Worm (Caenorhabditis elegans) whole organism, L4/young adult: ENCODE results near the gene F58B4.7.

Experiments used
- dao-5 ChIP-seq: sonication (generic microtip); optimal IDR thresholded peaks from 2 replicates; lab custom pipeline; 2016; ENCODE audit warnings: missing genotype, missing genetic modification characterization, moderate library complexity, missing compliant biosample characterization
- him-1 ChIP-seq: sonication (generic microtip); optimal IDR thresholded peaks from 2 replicates; lab custom pipeline; 2016; ENCODE audit warnings: missing genotype, missing genetic modification reagents, missing genetic modification characterization, missing compliant biosample characterization

DNA sequence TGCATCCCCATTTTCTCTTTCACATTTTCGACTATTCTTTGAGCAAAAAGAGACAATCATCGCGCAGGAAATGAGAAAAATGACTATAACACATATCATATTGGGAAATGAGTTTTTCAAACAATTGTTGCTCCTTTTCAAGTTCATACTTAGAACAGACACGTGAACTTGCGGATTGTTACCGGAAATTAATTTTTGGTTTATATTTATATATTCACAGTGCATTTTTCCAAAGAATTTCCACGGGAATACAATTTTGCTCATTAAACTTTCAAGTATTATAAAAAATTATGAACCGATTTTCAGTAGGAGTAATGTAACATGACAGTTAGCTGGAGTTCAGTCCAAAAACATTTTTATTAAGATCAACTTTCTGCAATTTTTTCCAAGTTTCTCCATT, at the start of gene F58B4.7:
- TF ChIP-seq him-1 (tag; lab: Kevin White, UChicago) (no peak), dao-5 (no peak)
